Fruit fly (Drosophila melanogaster) S2 (cell line): ENCODE results near the gene Argk1.

ENCODE experiments used
- CG8478 ChIP-seq: fragments of >200 bp; optimal IDR thresholded peaks from 2 replicates; lab custom pipeline; 2018
- CTCF ChIP-seq, 2 experiments: fragments of >200 bp; optimal IDR thresholded peaks; 2 replicates each; lab custom pipeline; 2018

DNA sequence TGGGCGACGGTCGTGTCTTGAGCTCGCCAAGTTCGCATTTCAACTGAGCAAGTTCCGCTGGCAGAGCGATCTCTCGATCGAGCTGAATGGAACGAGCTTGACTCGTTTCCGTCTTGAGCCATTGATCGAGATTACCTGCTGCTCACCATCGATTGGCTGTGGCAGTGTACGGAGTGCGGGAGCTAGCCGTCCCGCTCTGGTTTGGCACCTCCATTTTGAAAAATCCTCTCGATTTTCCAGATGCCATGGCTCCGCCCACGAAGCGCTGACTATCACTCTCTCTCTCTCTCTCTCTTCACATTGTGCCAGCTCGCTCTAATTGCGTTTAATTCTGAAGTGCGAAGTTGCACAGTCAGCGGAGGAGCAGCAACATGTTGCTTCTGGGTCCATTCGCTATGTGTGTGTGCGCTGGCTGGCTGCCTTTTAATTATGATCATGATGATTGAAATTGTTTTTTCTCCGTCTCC, 46.6 kb downstream of the Argk1 start, which contains the start of gene Doc2:
- TF ChIP-seq CG8478 (lab: Kevin White, UChicago) (no peak), CTCF (optimal IDR thresholded peaks at IDR 0.05; lab: Kevin White, UChicago) (no peak)
